Worm (Caenorhabditis elegans): ENCODE data around the gene C05D11.1.
A peak's percentile ranks its signal among the peaks of the same experiment; 100 is the strongest.

The C05D11.1 gene

ce11 chrIII:6436308-6436707 is at the start of gene C05D11.1:
C05D11.1 (plus strand) TSS chrIII:6436608.
- TF ChIP-seq pha-4 (tag; optimal IDR thresholded peaks at IDR 0.05) (no peak), mep-1 (tag; optimal IDR thresholded peaks at IDR 0.05) (no peak), ceh-83 (GFP tag; optimal IDR thresholded peaks at IDR 0.05) (no peak), blmp-1 (tag; optimal IDR thresholded peaks at IDR 0.05) (no peak), lin-13 (tag; optimal IDR thresholded peaks at IDR 0.05) (no peak), snpc-4 (tag; optimal IDR thresholded peaks at IDR 0.05) (no peak), nhr-76 (tag; optimal IDR thresholded peaks at IDR 0.05) (no peak), sem-2 (GFP tag; optimal IDR thresholded peaks at IDR 0.05) (no peak), nhr-2 (tag; optimal IDR thresholded peaks at IDR 0.05) (no peak), zip-8 (tag; optimal IDR thresholded peaks at IDR 0.05) (no peak), elt-1 (tag; optimal IDR thresholded peaks at IDR 0.05; ENCODE audit: borderline replicate concordance, insufficient read depth) (no peak), bed-3 (GFP tag; optimal IDR thresholded peaks at IDR 0.05) (no peak), mab-5 (tag; optimal IDR thresholded peaks at IDR 0.05) (no peak), nhr-237 (tag; optimal IDR thresholded peaks at IDR 0.05) (no peak), drap-1 (GFP tag; optimal IDR thresholded peaks at IDR 0.05) (no peak), nhr-12 (tag; optimal IDR thresholded peaks at IDR 0.05) (no peak)

DNA sequence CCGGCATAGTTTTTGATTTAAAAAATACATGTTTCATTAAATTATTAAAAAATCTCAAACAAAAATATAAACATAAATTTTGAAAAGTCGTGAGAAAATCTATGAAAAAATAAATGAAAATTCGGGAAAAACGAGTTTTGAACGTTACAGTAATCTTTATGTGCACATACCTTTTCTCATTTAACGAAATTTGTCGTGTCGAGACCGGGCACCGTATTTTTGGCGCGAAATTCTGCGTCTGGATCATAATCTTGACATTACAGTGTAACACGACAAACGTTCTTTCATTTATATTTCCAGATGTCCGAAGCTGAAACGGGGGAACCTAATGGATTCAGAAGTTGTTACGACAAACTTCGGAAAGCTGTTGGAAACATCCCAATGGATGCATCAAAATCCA is 46.9 kb upstream of the C05D11.1 start, which contains the start of gene C16A3.2:
TSS of gene C16A3.2 (plus strand) at position 301 of the 400 bp plus-strand sequence.
- TF ChIP-seq mls-2 (tag; optimal IDR thresholded peaks at IDR 0.05) (no peak), ceh-83 (GFP tag; optimal IDR thresholded peaks at IDR 0.05) (no peak), cnd-1 (tag; optimal IDR thresholded peaks at IDR 0.05) (no peak), nhr-28 (tag; optimal IDR thresholded peaks at IDR 0.05) (no peak), unc-120 (tag; optimal IDR thresholded peaks at IDR 0.05; ENCODE audit: poor library complexity, severe bottlenecking) (no peak), unc-39 (tag; optimal IDR thresholded peaks at IDR 0.05) (no peak), drap-1 (GFP tag; optimal IDR thresholded peaks at IDR 0.05) (no peak)

DNA sequence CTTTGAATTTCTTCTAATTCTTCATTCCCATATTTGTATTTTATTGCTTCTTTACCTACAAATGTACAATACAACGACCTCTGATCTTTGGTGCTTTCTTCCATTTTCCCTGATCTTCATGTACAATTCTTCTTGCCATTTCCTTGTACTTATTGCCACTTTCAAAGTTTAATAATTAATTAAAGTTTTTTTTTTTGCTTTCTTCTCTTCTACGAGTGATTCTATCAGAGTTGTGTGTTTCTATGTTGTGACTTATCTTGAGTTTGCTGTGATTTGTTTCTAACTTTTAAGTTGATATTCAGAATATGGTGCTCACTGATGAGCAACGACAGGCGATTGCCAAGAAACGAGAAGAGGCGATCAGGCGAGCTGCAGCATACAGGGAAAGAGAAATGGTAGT is 45.8 kb upstream of the C05D11.1 start, which contains the start of gene smrc-1:
TSS of gene smrc-1 (plus strand) at position 301 of the 400 bp plus-strand sequence.
- TF ChIP-seq sptf-1 (tag; optimal IDR thresholded peaks at IDR 0.05), result no peak
- TF ChIP-seq bed-3 (GFP tag; optimal IDR thresholded peaks at IDR 0.05), result no peak
- TF ChIP-seq nhr-2 (tag; optimal IDR thresholded peaks at IDR 0.05), result no peak
- TF ChIP-seq ces-1 (GFP tag; optimal IDR thresholded peaks at IDR 0.05), result no peak
- no peak for TF ChIP-seq ceh-83 (GFP tag; optimal IDR thresholded peaks at IDR 0.05)
- no peak for TF ChIP-seq ztf-11 (tag; optimal IDR thresholded peaks at IDR 0.05)
- no peak for TF ChIP-seq lsy-2 (tag; optimal IDR thresholded peaks at IDR 0.05)
- TF ChIP-seq sem-2 (GFP tag; optimal IDR thresholded peaks at IDR 0.05), result no peak
- no peak for TF ChIP-seq ceh-39 (tag; optimal IDR thresholded peaks at IDR 0.05)
- TF ChIP-seq drap-1 (GFP tag; optimal IDR thresholded peaks at IDR 0.05), result no peak
- no peak for TF ChIP-seq elt-3 (tag; optimal IDR thresholded peaks at IDR 0.05)
- no peak for TF ChIP-seq nhr-237 (tag; optimal IDR thresholded peaks at IDR 0.05)
- TF ChIP-seq ceh-43 (GFP tag; optimal IDR thresholded peaks at IDR 0.05), result no peak
- TF ChIP-seq unc-39 (tag; optimal IDR thresholded peaks at IDR 0.05), result no peak
- no peak for TF ChIP-seq M03D4.4 (tag; optimal IDR thresholded peaks at IDR 0.05)
- TF ChIP-seq zip-8 (tag; optimal IDR thresholded peaks at IDR 0.05), result no peak
- TF ChIP-seq snpc-4 (tag; optimal IDR thresholded peaks at IDR 0.05), result no peak
- TF ChIP-seq unc-120 (tag; optimal IDR thresholded peaks at IDR 0.05; ENCODE audit: poor library complexity, severe bottlenecking), result no peak
- no peak for TF ChIP-seq nhr-12 (tag; optimal IDR thresholded peaks at IDR 0.05)
- TF ChIP-seq ham-2 (GFP tag; optimal IDR thresholded peaks at IDR 0.05), result no peak

- TF ChIP-seq mep-1 (tag; optimal IDR thresholded peaks at IDR 0.05), result no peak
- TF ChIP-seq sptf-1 (tag; optimal IDR thresholded peaks at IDR 0.05), result no peak
- no peak for TF ChIP-seq unc-39 (tag; optimal IDR thresholded peaks at IDR 0.05)
- no peak for TF ChIP-seq ztf-11 (tag; optimal IDR thresholded peaks at IDR 0.05)
- no peak for TF ChIP-seq ceh-39 (tag; optimal IDR thresholded peaks at IDR 0.05)
- no peak for TF ChIP-seq drap-1 (GFP tag; optimal IDR thresholded peaks at IDR 0.05)
- no peak for TF ChIP-seq nhr-76 (tag; optimal IDR thresholded peaks at IDR 0.05)
- no peak for TF ChIP-seq elt-1 (tag; optimal IDR thresholded peaks at IDR 0.05; ENCODE audit: borderline replicate concordance, insufficient read depth)
Measured at ce11 chrIII:6395706-6396232, 40.6 kb upstream of the C05D11.1 start, which contains the start of gene oatr-1. oatr-1 (minus strand) TSS chrIII:6396182.

DNA sequence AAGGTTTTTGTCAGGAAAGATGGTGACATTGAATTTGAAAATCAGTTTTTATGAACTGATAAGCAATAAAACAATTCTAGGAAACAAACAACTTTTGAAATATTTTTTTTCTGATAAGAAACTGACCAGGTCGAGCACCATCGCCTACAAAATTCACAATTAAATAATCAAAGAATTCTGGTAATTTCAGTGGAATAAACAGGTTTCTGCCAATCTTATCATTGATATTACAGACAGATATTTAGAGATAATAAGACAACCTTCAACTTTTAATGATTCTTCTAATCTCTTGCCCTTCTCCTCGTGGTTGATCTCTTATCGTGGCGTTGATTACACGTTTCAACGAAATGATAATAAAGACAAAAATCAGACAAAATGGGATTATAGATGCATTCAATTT is 40.0 kb upstream of the C05D11.1 start:
- TF ChIP-seq elt-1 (tag; optimal IDR thresholded peaks at IDR 0.05; ENCODE audit: borderline replicate concordance, insufficient read depth) (peak; percentile 7), unc-39 (tag; optimal IDR thresholded peaks at IDR 0.05) (no peak)
